Worm (Caenorhabditis elegans) whole organism, early embryonic: ENCODE data around the gene nhr-249.

Source experiments
- B0310.2 ChIP-seq: sonication (generic microtip); optimal IDR thresholded peaks from 2 replicates; lab custom pipeline; 2016; ENCODE audit warnings: mild to moderate bottlenecking, missing genetic modification characterization, missing compliant biosample characterization
- F13C5.2 ChIP-seq: sonication (generic microtip); optimal IDR thresholded peaks from 2 replicates; lab custom pipeline; 2017; ENCODE audit warnings: mild to moderate bottlenecking, missing genetic modification characterization, inconsistent platforms, missing compliant biosample characterization
- aly-1 ChIP-seq: sonication (generic microtip); optimal IDR thresholded peaks from 2 replicates; lab custom pipeline; 2016; ENCODE audit warnings: missing genetic modification characterization, missing compliant biosample characterization
- ama-1 ChIP-seq: fragments of 150-350 bp; optimal IDR thresholded peaks from 2 replicates; lab custom pipeline; 2014
- ceh-13 ChIP-seq: fragments of 200-800 bp; sonication (Bioruptor generic); optimal IDR thresholded peaks from 2 replicates; lab custom pipeline; 2018; ENCODE audit warnings: mild to moderate bottlenecking, missing genetic modification characterization, missing compliant biosample characterization
- ceh-36 ChIP-seq: sonication (generic microtip); optimal IDR thresholded peaks from 2 replicates; lab custom pipeline; 2016; ENCODE audit warnings: missing genetic modification characterization, inconsistent platforms, missing compliant biosample characterization
- ets-7 ChIP-seq: sonication (generic microtip); optimal IDR thresholded peaks from 2 replicates; lab custom pipeline; 2016; ENCODE audit warnings: missing genotype, missing genetic modification characterization, missing compliant biosample characterization
- flt-1 ChIP-seq: fragments of 200-800 bp; sonication (Bioruptor generic); IDR thresholded peaks from 2 replicates; pipeline ENCODE4 v1.3.6; 2022; ENCODE audit warnings: missing genetic modification characterization, missing compliant biosample characterization
- hmbx-1 ChIP-seq: sonication (generic microtip); optimal IDR thresholded peaks from 2 replicates; lab custom pipeline; 2016; ENCODE audit warnings: mild to moderate bottlenecking, missing genetic modification characterization, missing compliant biosample characterization
- hmg-4 ChIP-seq: fragments of 200-800 bp; sonication (Bioruptor generic); optimal IDR thresholded peaks from 2 replicates; lab custom pipeline; 2018; ENCODE audit warnings: mild to moderate bottlenecking, missing genetic modification characterization, missing compliant biosample characterization
- hnd-1 ChIP-seq: sonication (generic microtip); optimal IDR thresholded peaks from 2 replicates; lab custom pipeline; 2016; ENCODE audit warnings: missing genetic modification characterization, missing compliant biosample characterization
- pes-1 ChIP-seq: fragments of 200-800 bp; sonication (Bioruptor generic); IDR thresholded peaks from 2 replicates; pipeline ENCODE4 v1.3.6; 2022; ENCODE audit warnings: missing genetic modification reagents, missing genetic modification characterization, missing compliant biosample characterization
- scrt-1 ChIP-seq: fragments of 200-800 bp; sonication (Bioruptor generic); IDR thresholded peaks from 2 replicates; pipeline ENCODE4 v1.3.6; 2022; ENCODE audit warnings: missing genetic modification characterization, missing compliant biosample characterization
- sea-1 ChIP-seq: fragments of 200-800 bp; sonication (Bioruptor generic); conservative IDR thresholded peaks from 2 replicates; pipeline ENCODE4 v1.3.6; 2022; ENCODE audit warnings: missing genetic modification characterization, missing compliant biosample characterization
- tbx-11 ChIP-seq: fragments of 200-800 bp; sonication (Bioruptor generic); IDR thresholded peaks from 2 replicates; pipeline ENCODE4 v1.3.6; 2022; ENCODE audit warnings: missing genetic modification characterization, missing compliant biosample characterization
- tbx-37 ChIP-seq: fragments of 200-800 bp; sonication (Bioruptor generic); conservative IDR thresholded peaks from 2 replicates; pipeline ENCODE4 v1.3.6; 2022; ENCODE audit warnings: missing genetic modification reagents, missing genetic modification characterization, missing compliant biosample characterization
- tra-4 ChIP-seq: sonication (generic microtip); optimal IDR thresholded peaks from 2 replicates; lab custom pipeline; 2017; ENCODE audit warnings: missing genetic modification characterization, missing compliant biosample characterization

Gene nhr-249

DNA sequence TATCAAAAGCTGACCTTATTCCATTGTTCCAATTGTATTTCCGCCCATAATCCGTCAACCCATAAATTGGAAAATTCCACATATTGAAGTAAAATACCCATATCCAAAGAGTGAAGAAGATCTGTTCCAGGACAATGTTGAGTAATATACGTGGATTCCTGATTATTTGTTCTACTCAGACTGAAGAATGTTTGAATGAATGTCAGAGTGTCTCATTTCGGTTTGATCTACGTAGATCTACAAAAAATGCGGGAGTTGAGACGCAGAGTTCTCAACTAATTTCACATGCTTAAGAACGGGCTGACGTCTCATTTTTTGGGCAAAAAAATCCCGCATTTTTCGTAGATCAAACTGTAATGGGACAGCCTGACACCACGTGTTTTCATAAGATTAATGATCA lies at the start of gene nhr-249:
TSS of gene nhr-249 (minus strand) at position 101 of the 400 bp plus-strand sequence.
- TF ChIP-seq tbx-11 (GFP tag; lab: Robert Waterston, UW) (no peak), hmg-4 (no peak), flt-1 (no peak), aly-1 (no peak), scrt-1 (GFP tag; lab: Robert Waterston, UW) (no peak), ceh-13 (GFP tag; lab: Kevin White, UChicago) (no peak), hmbx-1 (tag; lab: Kevin White, UChicago) (no peak), tbx-37 (GFP tag; lab: Robert Waterston, UW) (no peak), hnd-1 (tag; lab: Kevin White, UChicago) (no peak), ceh-36 (tag; lab: Kevin White, UChicago) (no peak), ama-1 (no peak), F13C5.2 (no peak), ets-7 (tag; lab: Kevin White, UChicago) (no peak), pes-1 (GFP tag; lab: Robert Waterston, UW) (no peak), B0310.2 (no peak), tra-4 (tag; lab: Kevin White, UChicago) (no peak), sea-1 (GFP tag; lab: Robert Waterston, UW) (no peak)

DNA sequence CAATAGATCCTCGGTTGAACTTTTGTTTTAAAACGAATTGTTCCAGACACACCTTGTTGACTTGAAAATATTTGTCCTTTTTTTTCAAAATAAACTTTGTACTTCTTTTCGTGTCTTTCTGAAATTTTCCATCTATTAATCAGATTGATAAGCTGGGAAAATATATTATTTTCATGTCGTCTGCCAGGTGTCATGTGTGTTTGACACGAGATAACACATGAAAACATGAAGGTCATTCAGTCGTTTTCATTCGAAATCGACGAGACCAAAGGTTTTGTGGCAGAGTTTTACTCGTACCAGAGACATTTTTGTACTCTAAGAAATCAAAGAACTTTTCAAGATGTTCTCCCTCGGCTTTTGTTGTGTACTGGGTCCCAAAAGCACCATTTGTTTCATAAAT lies 48.3 kb upstream of the nhr-249 start:
- TF ChIP-seq sea-1 (GFP tag; lab: Robert Waterston, UW): no peak
- no peak for TF ChIP-seq B0310.2
- no peak for TF ChIP-seq tbx-37 (GFP tag; lab: Robert Waterston, UW)
- no peak for TF ChIP-seq F13C5.2
- no peak for TF ChIP-seq scrt-1 (GFP tag; lab: Robert Waterston, UW)
- TF ChIP-seq ceh-36 (tag; lab: Kevin White, UChicago): no peak

DNA sequence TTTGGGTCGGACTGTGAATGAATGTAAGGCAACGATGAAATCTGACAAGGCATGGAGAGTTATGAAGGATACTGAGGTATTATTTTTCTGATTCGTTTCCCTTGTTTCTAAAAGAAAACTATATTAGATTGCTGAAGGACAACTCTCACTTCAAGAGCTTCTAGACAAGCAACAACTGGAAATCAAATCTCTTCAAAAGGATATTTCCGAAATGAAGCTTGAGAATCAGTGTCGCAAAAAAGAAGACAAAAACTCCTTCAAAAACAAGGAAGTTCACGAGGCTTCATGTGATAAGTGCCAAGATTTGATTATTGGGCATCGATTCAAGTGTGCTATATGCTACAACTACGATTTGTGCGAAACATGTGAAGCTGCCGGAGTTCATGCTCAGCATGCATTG lies 46.3 kb upstream of the nhr-249 start:
- TF ChIP-seq ceh-36 (tag; lab: Kevin White, UChicago): no peak
- TF ChIP-seq hmbx-1 (tag; lab: Kevin White, UChicago): no peak
- TF ChIP-seq aly-1: no peak
- no peak for TF ChIP-seq tbx-37 (GFP tag; lab: Robert Waterston, UW)
- no peak for TF ChIP-seq ceh-13 (GFP tag; lab: Kevin White, UChicago)
- no peak for TF ChIP-seq scrt-1 (GFP tag; lab: Robert Waterston, UW)
- TF ChIP-seq flt-1: no peak
- no peak for TF ChIP-seq B0310.2
- no peak for TF ChIP-seq F13C5.2
- no peak for TF ChIP-seq tbx-11 (GFP tag; lab: Robert Waterston, UW)
- no peak for TF ChIP-seq tra-4 (tag; lab: Kevin White, UChicago)
- TF ChIP-seq pes-1 (GFP tag; lab: Robert Waterston, UW): no peak
- no peak for TF ChIP-seq hmg-4
- no peak for TF ChIP-seq ets-7 (tag; lab: Kevin White, UChicago)
- TF ChIP-seq hnd-1 (tag; lab: Kevin White, UChicago): no peak
- TF ChIP-seq ama-1: no peak
- no peak for TF ChIP-seq sea-1 (GFP tag; lab: Robert Waterston, UW)

DNA sequence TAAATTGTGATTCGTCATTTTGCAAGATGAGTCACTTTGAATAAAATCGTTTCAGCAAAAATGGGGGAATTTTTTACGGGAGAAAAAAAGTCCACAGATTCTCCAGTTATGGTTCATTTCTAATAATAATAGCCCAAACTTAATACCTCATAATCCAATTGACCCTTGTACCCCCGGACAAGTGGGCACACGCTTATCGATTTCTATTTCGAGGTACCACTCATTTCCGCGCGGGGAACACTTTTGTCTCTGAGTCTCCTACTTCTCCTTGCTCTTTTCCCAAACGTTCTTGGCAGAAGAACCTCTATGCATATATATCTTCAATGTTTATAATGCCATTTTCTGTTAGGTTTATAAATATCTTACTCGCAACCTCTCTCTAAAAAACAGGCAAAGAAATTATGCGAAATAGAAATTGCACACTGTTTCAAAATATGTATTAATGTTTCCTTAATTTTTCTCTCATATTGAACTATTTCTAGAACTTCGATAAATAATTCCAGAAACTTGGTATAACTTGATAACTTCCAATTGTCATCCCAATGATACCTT lies 44.9 kb upstream of the nhr-249 start, which contains the start of gene gldi-4:
TSS of gene gldi-4 (plus strand) at position 502 of the 552 bp plus-strand sequence.
- TF ChIP-seq sea-1 (GFP tag; lab: Robert Waterston, UW) (no peak), scrt-1 (GFP tag; lab: Robert Waterston, UW) (no peak), hnd-1 (tag; lab: Kevin White, UChicago) (no peak), ama-1 (no peak), flt-1 (no peak), aly-1 (no peak), B0310.2 (no peak), tbx-37 (GFP tag; lab: Robert Waterston, UW) (no peak), ets-7 (tag; lab: Kevin White, UChicago) (no peak), F13C5.2 (no peak), ceh-13 (GFP tag; lab: Kevin White, UChicago) (no peak), hmg-4 (no peak), tbx-11 (GFP tag; lab: Robert Waterston, UW) (no peak), hmbx-1 (tag; lab: Kevin White, UChicago) (no peak), ceh-36 (tag; lab: Kevin White, UChicago) (no peak), tra-4 (tag; lab: Kevin White, UChicago) (no peak), pes-1 (GFP tag; lab: Robert Waterston, UW) (no peak)

DNA sequence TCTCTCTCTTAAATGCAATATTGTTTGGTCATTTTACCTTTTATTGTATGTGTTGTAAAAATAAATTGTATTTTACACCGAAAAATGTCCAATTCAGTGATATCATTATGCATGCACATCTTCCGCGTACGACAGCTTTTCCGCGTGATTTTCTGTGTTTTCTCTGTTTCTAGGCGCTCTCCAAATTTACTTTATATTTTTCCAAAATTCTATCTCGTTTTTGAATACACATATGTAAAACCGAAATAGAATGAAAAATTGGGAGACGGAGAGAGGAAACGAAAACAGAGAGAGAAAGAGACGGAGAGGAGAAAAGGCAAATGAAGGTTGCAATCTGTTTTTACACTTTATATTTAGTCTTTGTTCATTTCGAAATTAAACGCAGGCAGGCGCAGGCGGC lies 44.2 kb upstream of the nhr-249 start:
- no peak for TF ChIP-seq sea-1 (GFP tag; lab: Robert Waterston, UW)
- no peak for TF ChIP-seq tbx-37 (GFP tag; lab: Robert Waterston, UW)
- no peak for TF ChIP-seq ceh-36 (tag; lab: Kevin White, UChicago)
- no peak for TF ChIP-seq hnd-1 (tag; lab: Kevin White, UChicago)
- no peak for TF ChIP-seq hmg-4
- TF ChIP-seq pes-1 (GFP tag; lab: Robert Waterston, UW): no peak
- no peak for TF ChIP-seq F13C5.2
- no peak for TF ChIP-seq ets-7 (tag; lab: Kevin White, UChicago)
- TF ChIP-seq ceh-13 (GFP tag; lab: Kevin White, UChicago): no peak
- TF ChIP-seq flt-1: no peak
- no peak for TF ChIP-seq tra-4 (tag; lab: Kevin White, UChicago)
- no peak for TF ChIP-seq ama-1
- no peak for TF ChIP-seq tbx-11 (GFP tag; lab: Robert Waterston, UW)
- TF ChIP-seq B0310.2: no peak
- TF ChIP-seq hmbx-1 (tag; lab: Kevin White, UChicago): no peak
- no peak for TF ChIP-seq scrt-1 (GFP tag; lab: Robert Waterston, UW)
- no peak for TF ChIP-seq aly-1

DNA sequence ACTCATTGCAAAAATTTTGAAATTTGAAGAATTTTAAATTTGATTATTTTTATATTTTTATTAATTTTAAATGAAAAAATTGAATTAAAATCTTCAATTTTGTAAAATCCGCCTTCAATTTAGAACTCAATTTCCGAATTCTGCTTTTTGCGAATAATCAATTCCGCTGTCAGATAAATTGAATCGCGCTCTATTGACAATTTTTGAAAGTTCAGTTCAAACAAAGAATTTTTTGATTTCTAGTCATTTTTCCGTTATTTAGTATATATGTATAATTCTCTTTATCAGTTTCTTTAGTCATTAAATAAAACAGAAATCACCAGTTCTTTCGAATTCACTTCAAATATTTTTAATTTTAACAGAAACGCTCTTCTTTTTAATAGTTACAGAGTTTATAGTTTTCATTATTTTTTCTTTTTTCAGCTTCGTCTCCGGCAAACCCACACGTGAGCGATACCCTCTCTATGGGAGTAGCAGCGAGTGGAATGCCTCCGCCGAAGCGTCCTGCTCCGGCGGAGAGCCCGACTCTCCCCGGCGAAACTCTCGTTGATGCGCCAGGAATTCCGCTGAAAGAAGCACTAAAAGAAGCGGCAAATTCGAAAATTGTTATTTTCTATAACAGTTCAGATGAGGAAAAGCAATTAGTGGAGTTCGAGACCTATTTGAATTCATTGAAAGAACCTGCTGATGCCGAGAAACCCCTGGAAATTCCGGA lies 40.6 kb upstream of the nhr-249 start:
- TF ChIP-seq F13C5.2: no peak
- TF ChIP-seq scrt-1 (GFP tag; lab: Robert Waterston, UW): no peak
- no peak for TF ChIP-seq hmbx-1 (tag; lab: Kevin White, UChicago)
- TF ChIP-seq sea-1 (GFP tag; lab: Robert Waterston, UW): no peak
- TF ChIP-seq hnd-1 (tag; lab: Kevin White, UChicago): no peak
- no peak for TF ChIP-seq ceh-36 (tag; lab: Kevin White, UChicago)
- no peak for TF ChIP-seq flt-1
- TF ChIP-seq ets-7 (tag; lab: Kevin White, UChicago): no peak
- TF ChIP-seq tra-4 (tag; lab: Kevin White, UChicago): no peak
- no peak for TF ChIP-seq pes-1 (GFP tag; lab: Robert Waterston, UW)
- no peak for TF ChIP-seq B0310.2
- no peak for TF ChIP-seq tbx-11 (GFP tag; lab: Robert Waterston, UW)
